Worm (Caenorhabditis elegans) whole organism, mixed stage, embryonic: ENCODE data around the gene best-9.

Experiments used
- M03D4.4 ChIP-seq: sonication (generic microtip); optimal IDR thresholded peaks from 2 replicates; lab custom pipeline; 2017; ENCODE audit warnings: mild to moderate bottlenecking, missing genetic modification characterization, missing compliant biosample characterization
- blmp-1 ChIP-seq: fragments of 150-350 bp; optimal IDR thresholded peaks from 2 replicates; lab custom pipeline; 2014; ENCODE audit warnings: missing biosample characterization, missing genetic modification characterization
- ceh-43 ChIP-seq: fragments of 200-800 bp; sonication (Bioruptor generic); optimal IDR thresholded peaks from 2 replicates; lab custom pipeline; 2018; ENCODE audit warnings: mild to moderate bottlenecking, missing genetic modification characterization, moderate library complexity, missing compliant biosample characterization
- ces-1 ChIP-seq: fragments of 150-350 bp; optimal IDR thresholded peaks from 2 replicates; lab custom pipeline; 2014; ENCODE audit warnings: missing biosample characterization, missing genetic modification reagents, missing genetic modification characterization
- flh-1 ChIP-seq: fragments of 200-800 bp; sonication (Bioruptor generic); optimal IDR thresholded peaks from 2 replicates; lab custom pipeline; 2018; ENCODE audit warnings: mild to moderate bottlenecking, missing genetic modification characterization, moderate library complexity, missing compliant biosample characterization
- lin-13 ChIP-seq: fragments of 150-350 bp; optimal IDR thresholded peaks from 2 replicates; lab custom pipeline; 2014; ENCODE audit warnings: missing biosample characterization, missing genetic modification characterization
- mep-1 ChIP-seq: fragments of 150-350 bp; optimal IDR thresholded peaks from 2 replicates; lab custom pipeline; 2017; ENCODE audit warnings: missing biosample characterization, missing genetic modification reagents, missing genetic modification characterization, inconsistent platforms
- nhr-12 ChIP-seq: fragments of 150-350 bp; optimal IDR thresholded peaks from 2 replicates; lab custom pipeline; 2014; ENCODE audit warnings: missing biosample characterization, missing genetic modification characterization
- pha-4 ChIP-seq: fragments of 150-350 bp; optimal IDR thresholded peaks from 2 replicates; lab custom pipeline; 2018; ENCODE audit warnings: missing biosample characterization, missing genetic modification reagents, missing genetic modification characterization
- snpc-4 ChIP-seq: fragments of 150-350 bp; optimal IDR thresholded peaks from 2 replicates; lab custom pipeline; 2014; ENCODE audit warnings: missing biosample characterization, missing genetic modification characterization
- tbx-8 ChIP-seq: fragments of 200-800 bp; sonication (Bioruptor generic); optimal IDR thresholded peaks from 2 replicates; lab custom pipeline; 2018; ENCODE audit warnings: mild to moderate bottlenecking, missing genetic modification characterization, moderate library complexity, missing compliant biosample characterization
- unc-62 ChIP-seq: fragments of 150-350 bp; optimal IDR thresholded peaks from 2 replicates; lab custom pipeline; 2014; ENCODE audit warnings: missing biosample characterization, missing genetic modification reagents, missing genetic modification characterization
- ztf-11 ChIP-seq: fragments of 150-350 bp; optimal IDR thresholded peaks from 2 replicates; lab custom pipeline; 2014; ENCODE audit warnings: missing biosample characterization, missing genetic modification characterization

DNA sequence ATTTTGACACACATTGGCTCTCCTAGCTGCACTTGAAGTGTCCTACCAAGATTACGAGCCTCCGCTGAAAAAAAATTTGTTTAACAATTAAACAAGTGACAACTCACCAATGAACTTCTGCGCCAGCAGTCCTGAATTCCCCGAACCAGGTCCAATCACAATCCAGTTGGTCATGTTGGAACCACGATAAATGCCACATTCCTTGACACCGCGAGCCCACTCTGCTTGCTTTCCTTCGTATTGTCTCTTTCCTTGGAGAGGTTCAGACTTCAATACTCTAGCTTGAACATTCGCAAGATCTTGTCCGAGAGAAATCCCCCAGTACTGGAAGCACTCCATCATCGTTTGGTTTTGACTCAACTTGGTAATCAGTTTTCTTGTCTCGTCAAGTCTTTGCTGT is 32.3 kb upstream of the best-9 start:
- TF ChIP-seq blmp-1 (tag; lab: Kevin White, UChicago) (no peak), flh-1 (no peak), tbx-8 (GFP tag; lab: Kevin White, UChicago) (no peak), ceh-43 (GFP tag; lab: Kevin White, UChicago) (no peak), ztf-11 (no peak), unc-62 (GFP tag; lab: Kevin White, UChicago) (no peak), lin-13 (tag; lab: Kevin White, UChicago) (no peak), M03D4.4 (no peak), pha-4 (tag; lab: Kevin White, UChicago) (no peak), mep-1 (no peak), snpc-4 (tag; lab: Kevin White, UChicago) (no peak), nhr-12 (tag; lab: Kevin White, UChicago) (no peak), ces-1 (no peak)
